Fruit fly (Drosophila melanogaster): ENCODE measurements around the gene CG31751.
A peak's percentile ranks its signal among the peaks of the same experiment; 100 is the strongest.

Gene CG31751

dm6 chr2L:18677910-18678639 is 1.1 kb downstream of the CG31751 start (continued):
- TF ChIP-seq slou (GFP tag; optimal IDR thresholded peaks at IDR 0.05) (no peak), hth (optimal IDR thresholded peaks at IDR 0.05) (no peak), CG9932 (GFP tag; IDR thresholded peaks at IDR 0.05) (0 out of 2 replicates have a peak, but pooled peaks have one; percentile 23), pzg (GFP tag; optimal IDR thresholded peaks at IDR 0.05) (no peak), CG1024 (GFP tag; IDR thresholded peaks at IDR 0.05) (no peak), row (GFP tag; IDR thresholded peaks at IDR 0.05) (peak; percentile 50; the same call in 2 of the 3 replicates), sug (tag; optimal IDR thresholded peaks at IDR 0.05) (no peak), Nf-YC (tag; optimal IDR thresholded peaks at IDR 0.05) (no peak), Ptx1 (GFP tag; IDR thresholded peaks at IDR 0.05) (peak; percentile 43; the same call in 1 of the 2 replicates), sr (GFP tag; IDR thresholded peaks at IDR 0.05) (no peak), CG30403 (GFP tag; optimal IDR thresholded peaks at IDR 0.05) (peak; percentile 38), CG9727 (GFP tag; optimal IDR thresholded peaks at IDR 0.05) (peak; percentile 22), ac (GFP tag; optimal IDR thresholded peaks at IDR 0.05) (no peak), aop (GFP tag; IDR thresholded peaks at IDR 0.05) (no peak), CG1832 (GFP tag; optimal IDR thresholded peaks at IDR 0.05) (no peak), CG11398 (GFP tag; optimal IDR thresholded peaks at IDR 0.05) (no peak), CG8924 (tag; optimal IDR thresholded peaks at IDR 0.05) (no peak), maf-S (GFP tag; optimal IDR thresholded peaks at IDR 0.05) (no peak), CG7745 (tag; optimal IDR thresholded peaks at IDR 0.05) (no peak), ham (GFP tag; IDR thresholded peaks at IDR 0.05) (no peak), CG18619 (GFP tag; optimal IDR thresholded peaks at IDR 0.05) (peak; percentile 9), otp (GFP tag; IDR thresholded peaks at IDR 0.05) (0 out of 3 replicates have a peak, but pooled peaks have one; percentile 4), D19B (GFP tag; optimal IDR thresholded peaks at IDR 0.05) (no peak), Chrac-16 (GFP tag; optimal IDR thresholded peaks at IDR 0.05) (peak; percentile 15), schlank (tag; optimal IDR thresholded peaks at IDR 0.05) (no peak), E2f1 (GFP tag; IDR thresholded peaks at IDR 0.05) (no peak), CG9797 (GFP tag; optimal IDR thresholded peaks at IDR 0.05) (no peak), Xbp1 (GFP tag; optimal IDR thresholded peaks at IDR 0.05) (peak; percentile 17), vvl (GFP tag; IDR thresholded peaks at IDR 0.05) (0 out of 2 replicates have a peak, but pooled peaks have one; percentile 6), nmo (GFP tag; optimal IDR thresholded peaks at IDR 0.05) (peak; percentile 12), tgo (GFP tag; IDR thresholded peaks at IDR 0.05) (no peak), Side (GFP tag; optimal IDR thresholded peaks at IDR 0.05) (no peak), sens (GFP tag) (no peak), luna (GFP tag; optimal IDR thresholded peaks at IDR 0.05) (no peak), CG9215 (GFP tag; IDR thresholded peaks at IDR 0.05) (peak; percentile 7; the same call in 1 of the 2 replicates), Oaz (GFP tag; IDR thresholded peaks at IDR 0.05) (no peak), C15 (GFP tag; IDR thresholded peaks at IDR 0.05) (no peak), CG11695 (GFP tag; IDR thresholded peaks at IDR 0.05) (0 out of 3 replicates have a peak, but pooled peaks have one; percentile 18), CG7372 (GFP tag; IDR thresholded peaks at IDR 0.05) (no peak), zf30C (GFP tag; optimal IDR thresholded peaks at IDR 0.05) (no peak), chinmo (GFP tag; IDR thresholded peaks at IDR 0.05; ENCODE audit: partially characterized antibody) (no peak), klu (GFP tag; IDR thresholded peaks at IDR 0.05) (no peak), CG6765 (GFP tag; optimal IDR thresholded peaks at IDR 0.05) (no peak), CG4404 (GFP tag; IDR thresholded peaks at IDR 0.05) (no peak), CG2120 (GFP tag; optimal IDR thresholded peaks at IDR 0.05) (peak; percentile 53), usp (GFP tag; optimal IDR thresholded peaks at IDR 0.05) (no peak), Jarid2 (GFP tag; optimal IDR thresholded peaks at IDR 0.05) (no peak), CG15011 (GFP tag; optimal IDR thresholded peaks at IDR 0.05) (peak; percentile 12), Scr (GFP tag; IDR thresholded peaks at IDR 0.05; ENCODE audit: partially characterized antibody) (no peak), Med (GFP tag) (peak; percentile 69), CG18476 (GFP tag; optimal IDR thresholded peaks at IDR 0.05) (no peak)

Measured in whole organism, embryonic.